Worm (Caenorhabditis elegans) whole organism, L2 larva: ENCODE data around the gene T16G1.6.
"Not testable (repeated sequence)": the region's sequence is repeated elsewhere in the genome, so short reads cannot be mapped to it uniquely, and the experiment has no call there.

Experiments
- C34F6.9 ChIP-seq: fragments of 150-350 bp; optimal IDR thresholded peaks from 2 replicates; lab custom pipeline; 2014; ENCODE audit warnings: missing biosample characterization, missing genetic modification characterization
- F13H6.1 ChIP-seq: sonication (generic microtip); optimal IDR thresholded peaks from 2 replicates; lab custom pipeline; 2016; ENCODE audit warnings: missing genetic modification characterization, missing compliant biosample characterization
- Y55F3AM.14 ChIP-seq: fragments of 200-800 bp; sonication (Bioruptor generic); optimal IDR thresholded peaks from 2 replicates; lab custom pipeline; 2018; ENCODE audit warnings: mild to moderate bottlenecking, missing genetic modification characterization, missing compliant biosample characterization
- ZK546.5 ChIP-seq: sonication (generic microtip); optimal IDR thresholded peaks from 2 replicates; lab custom pipeline; 2017; ENCODE audit warnings: missing biosample characterization, missing genetic modification characterization
- alr-1 ChIP-seq: fragments of 150-350 bp; optimal IDR thresholded peaks from 2 replicates; lab custom pipeline; 2014; ENCODE audit warnings: missing biosample characterization, missing genetic modification characterization
- ama-1 ChIP-seq: fragments of 150-350 bp; optimal IDR thresholded peaks from 2 replicates; lab custom pipeline; 2018; ENCODE audit warnings: inconsistent platforms
- ceh-16 ChIP-seq: fragments of 150-350 bp; optimal IDR thresholded peaks from 2 replicates; lab custom pipeline; 2014; ENCODE audit warnings: missing biosample characterization, missing genetic modification characterization
- ceh-82 ChIP-seq: fragments of 150-350 bp; optimal IDR thresholded peaks from 2 replicates; lab custom pipeline; 2014; ENCODE audit warnings: missing biosample characterization, missing genetic modification characterization
- crh-2 ChIP-seq: sonication (generic microtip); optimal IDR thresholded peaks from 2 replicates; lab custom pipeline; 2017; ENCODE audit warnings: missing biosample characterization, missing genetic modification characterization
- egl-27 ChIP-seq: sonication (generic microtip); optimal IDR thresholded peaks from 3 replicates; lab custom pipeline; 2017; ENCODE audit warnings: missing biosample characterization, missing genetic modification reagents, missing genetic modification characterization
- elt-1 ChIP-seq: fragments of 150-350 bp; optimal IDR thresholded peaks from 2 replicates; lab custom pipeline; 2014; ENCODE audit warnings: missing biosample characterization, missing genetic modification characterization
- fos-1 ChIP-seq: fragments of 150-350 bp; optimal IDR thresholded peaks from 2 replicates; lab custom pipeline; 2014; ENCODE audit warnings: missing biosample characterization, missing genetic modification characterization
- gmeb-1 ChIP-seq: fragments of 150-350 bp; optimal IDR thresholded peaks from 2 replicates; lab custom pipeline; 2014; ENCODE audit warnings: missing biosample characterization, missing genetic modification characterization
- lin-11 ChIP-seq: fragments of 150-350 bp; sonication (generic microtip); optimal IDR thresholded peaks from 2 replicates; lab custom pipeline; 2014; ENCODE audit warnings: missing biosample characterization, missing genetic modification characterization, inconsistent platforms, mixed read lengths
- lin-39 ChIP-seq: fragments of 150-350 bp; optimal IDR thresholded peaks from 2 replicates; lab custom pipeline; 2014; ENCODE audit warnings: missing biosample characterization, missing genetic modification reagents, missing genetic modification characterization
- lsy-2 ChIP-seq, 2 experiments: fragments of 150-350 bp in 1 of 2; sonication (generic microtip) in 1 of 2; optimal IDR thresholded peaks; 2 replicates each; lab custom pipeline; 2014 to 2017; ENCODE audit warnings: missing biosample characterization in 2 of 2, missing genetic modification characterization in 2 of 2
- mbf-1 ChIP-seq: sonication (generic microtip); optimal IDR thresholded peaks from 2 replicates; lab custom pipeline; 2017; ENCODE audit warnings: missing biosample characterization, missing genetic modification characterization
- mdl-1 ChIP-seq, 2 experiments: fragments of 150-350 bp in 1 of 2; sonication (generic microtip) in 1 of 2; optimal IDR thresholded peaks; 2 replicates each; lab custom pipeline; 2017; ENCODE audit warnings: missing biosample characterization in 2 of 2, missing genetic modification characterization in 2 of 2
- nhr-11 ChIP-seq: fragments of 150-350 bp; optimal IDR thresholded peaks from 2 replicates; lab custom pipeline; 2014; ENCODE audit warnings: missing biosample characterization, missing genetic modification characterization
- nhr-12 ChIP-seq: fragments of 150-350 bp; optimal IDR thresholded peaks from 2 replicates; lab custom pipeline; 2014; ENCODE audit warnings: missing biosample characterization, missing genetic modification characterization
- nhr-129 ChIP-seq: fragments of 150-350 bp; optimal IDR thresholded peaks from 2 replicates; lab custom pipeline; 2014; ENCODE audit warnings: missing biosample characterization, missing genetic modification characterization
- nhr-21 ChIP-seq: fragments of 150-350 bp; optimal IDR thresholded peaks from 2 replicates; lab custom pipeline; 2014; ENCODE audit warnings: missing biosample characterization, missing genetic modification characterization
- nhr-237 ChIP-seq: fragments of 150-350 bp; optimal IDR thresholded peaks from 2 replicates; lab custom pipeline; 2014; ENCODE audit warnings: missing biosample characterization, missing genetic modification characterization
- nhr-25 ChIP-seq: fragments of 150-350 bp; sonication (generic microtip); optimal IDR thresholded peaks from 3 replicates; lab custom pipeline; 2014; ENCODE audit warnings: missing biosample characterization, missing genetic modification characterization
- nhr-6 ChIP-seq: fragments of 150-350 bp; optimal IDR thresholded peaks from 2 replicates; lab custom pipeline; 2014; ENCODE audit warnings: missing biosample characterization, missing genetic modification characterization
- peb-1 ChIP-seq: fragments of 150-350 bp; optimal IDR thresholded peaks from 2 replicates; lab custom pipeline; 2014; ENCODE audit warnings: missing biosample characterization, missing genetic modification characterization
- sem-4 ChIP-seq: fragments of 150-350 bp; optimal IDR thresholded peaks from 2 replicates; lab custom pipeline; 2014; ENCODE audit warnings: missing biosample characterization, missing genetic modification reagents, missing genetic modification characterization
- sma-3 ChIP-seq: sonication (generic microtip); optimal IDR thresholded peaks from 2 replicates; lab custom pipeline; 2016; ENCODE audit warnings: missing genetic modification reagents, missing genetic modification characterization, missing compliant biosample characterization
- sma-9 ChIP-seq, 2 experiments: fragments of 150-350 bp in 1 of 2; sonication (generic microtip) in 1 of 2; optimal IDR thresholded peaks; 2 replicates each; lab custom pipeline; 2014 to 2016; ENCODE audit warnings: missing genetic modification characterization in 2 of 2, mild to moderate bottlenecking in 1 of 2, missing biosample characterization in 1 of 2, missing compliant biosample characterization in 1 of 2, missing genetic modification reagents in 1 of 2, moderate library complexity in 1 of 2
- unc-39 ChIP-seq: fragments of 150-350 bp; optimal IDR thresholded peaks from 2 replicates; lab custom pipeline; 2014; ENCODE audit warnings: missing biosample characterization, missing genetic modification characterization
- unc-55 ChIP-seq: fragments of 150-350 bp; sonication (generic microtip); optimal IDR thresholded peaks from 3 replicates; lab custom pipeline; 2014; ENCODE audit warnings: missing biosample characterization, missing genetic modification reagents, missing genetic modification characterization
- unc-62 ChIP-seq: fragments of 150-350 bp; optimal IDR thresholded peaks from 2 replicates; lab custom pipeline; 2014; ENCODE audit warnings: missing biosample characterization, missing genetic modification reagents, missing genetic modification characterization
- ztf-1 ChIP-seq: fragments of 200-800 bp; sonication (Bioruptor generic); conservative IDR thresholded peaks from 2 replicates; pipeline ENCODE4 v1.3.6; 2022; ENCODE audit warnings: missing genetic modification characterization, missing compliant biosample characterization
- ztf-11 ChIP-seq: sonication (generic microtip); optimal IDR thresholded peaks from 2 replicates; lab custom pipeline; 2017; ENCODE audit warnings: missing biosample characterization, missing genetic modification characterization
- ztf-4 ChIP-seq: fragments of 150-350 bp; optimal IDR thresholded peaks from 2 replicates; lab custom pipeline; 2014; ENCODE audit warnings: missing biosample characterization, missing genetic modification characterization

The T16G1.6 gene

ce11 chrV:12968555-12968954 is 31.6 kb upstream of the T16G1.6 start, which contains the start of gene lin-46:
Gene lin-46 (plus strand): TSS chrV:12968855.
- TF ChIP-seq fos-1 (tag; lab: Kevin White, UChicago) (no peak), nhr-237 (tag; lab: Kevin White, UChicago) (no peak), elt-1 (tag; lab: Kevin White, UChicago) (no peak), ceh-82 (tag; lab: Kevin White, UChicago) (no peak), crh-2 (no peak), nhr-12 (no peak), peb-1 (no peak)

- TF ChIP-seq sem-4: peak; percentile 2
- TF ChIP-seq crh-2: peak; percentile 41
- TF ChIP-seq nhr-25 (tag; lab: Kevin White, UChicago): peak; percentile 27
- TF ChIP-seq lsy-2 (tag; optimal IDR thresholded peaks at IDR 0.05; lab: Kevin White, UChicago): peak; percentile 56 to 94
- peak; percentile 3 for TF ChIP-seq fos-1 (tag; lab: Kevin White, UChicago)
- TF ChIP-seq F13H6.1 (tag; lab: Kevin White, UChicago): peak; percentile 68
- peak; percentile 46 for TF ChIP-seq unc-55 (GFP tag; lab: Kevin White, UChicago)
- peak; percentile 32 for TF ChIP-seq lin-11 (tag; lab: Kevin White, UChicago)
- peak; percentile 91 for TF ChIP-seq sma-3 (GFP tag; lab: Kevin White, UChicago)
- peak; percentile 55 for TF ChIP-seq sma-9 (GFP tag; optimal IDR thresholded peaks at IDR 0.05; lab: Kevin White, UChicago)
- not testable (repeated sequence) for TF ChIP-seq sma-9 (tag; optimal IDR thresholded peaks at IDR 0.05; lab: Kevin White, UChicago)
- TF ChIP-seq C34F6.9: peak; percentile 64
- TF ChIP-seq nhr-129 (tag; lab: Kevin White, UChicago): peak; percentile 60
- peak; percentile 30 for TF ChIP-seq nhr-21 (tag; lab: Kevin White, UChicago)
- peak; percentile 73 for TF ChIP-seq Y55F3AM.14 (GFP tag; lab: Kevin White, UChicago)
- peak; percentile 39 for TF ChIP-seq gmeb-1 (tag; lab: Kevin White, UChicago)
Measured at ce11 chrV:12967925-12968327, 31.0 kb upstream of the T16G1.6 start, which contains the start of gene R186.8. Gene R186.8 (minus strand): TSS chrV:12967982.

DNA sequence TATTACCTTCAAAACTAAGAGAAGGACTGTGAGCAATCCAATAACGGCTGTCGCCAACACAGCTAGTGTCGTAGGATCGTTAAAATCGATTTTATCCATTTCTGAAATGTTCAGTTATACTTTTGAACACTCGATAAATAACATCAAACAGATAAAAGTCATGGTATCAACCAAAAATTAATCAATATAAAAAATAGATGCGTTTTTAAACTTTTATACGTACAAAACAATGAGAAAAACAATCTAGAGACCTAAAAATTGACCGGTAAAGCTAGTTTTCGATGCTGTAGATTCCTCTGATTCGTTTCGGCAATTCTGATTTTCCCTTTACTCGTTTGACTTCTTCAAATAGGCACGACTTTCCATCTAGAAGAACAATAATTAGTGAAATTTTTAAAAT is 30.1 kb upstream of the T16G1.6 start, which contains the start of gene R186.3:
R186.3 (minus strand) TSS at position 101 of the 400 bp plus-strand sequence.
- TF ChIP-seq nhr-11 (no peak), C34F6.9 (no peak), peb-1 (no peak), nhr-21 (tag; lab: Kevin White, UChicago) (no peak), sma-9 (GFP tag; optimal IDR thresholded peaks at IDR 0.05; lab: Kevin White, UChicago) (no peak), sma-9 (tag; optimal IDR thresholded peaks at IDR 0.05; lab: Kevin White, UChicago) (no peak), F13H6.1 (tag; lab: Kevin White, UChicago) (no peak), mbf-1 (no peak), crh-2 (no peak), nhr-129 (tag; lab: Kevin White, UChicago) (no peak), ZK546.5 (tag; lab: Kevin White, UChicago) (no peak), sem-4 (no peak), unc-39 (no peak), ceh-16 (no peak), lin-39 (tag; lab: Kevin White, UChicago) (no peak)

- no peak for TF ChIP-seq sem-4
- no peak for TF ChIP-seq egl-27
- no peak for TF ChIP-seq ama-1 (lab: Kevin White, UChicago)
- TF ChIP-seq ztf-1 (GFP tag; lab: Robert Waterston, UW): no peak
- no peak for TF ChIP-seq mdl-1 (tag; optimal IDR thresholded peaks at IDR 0.05; lab: Kevin White, UChicago)
Measured at ce11 chrV:12964076-12964475, 27.1 kb upstream of the T16G1.6 start, which contains the start of gene srd-35. Gene srd-35 (plus strand): TSS chrV:12964376.

DNA sequence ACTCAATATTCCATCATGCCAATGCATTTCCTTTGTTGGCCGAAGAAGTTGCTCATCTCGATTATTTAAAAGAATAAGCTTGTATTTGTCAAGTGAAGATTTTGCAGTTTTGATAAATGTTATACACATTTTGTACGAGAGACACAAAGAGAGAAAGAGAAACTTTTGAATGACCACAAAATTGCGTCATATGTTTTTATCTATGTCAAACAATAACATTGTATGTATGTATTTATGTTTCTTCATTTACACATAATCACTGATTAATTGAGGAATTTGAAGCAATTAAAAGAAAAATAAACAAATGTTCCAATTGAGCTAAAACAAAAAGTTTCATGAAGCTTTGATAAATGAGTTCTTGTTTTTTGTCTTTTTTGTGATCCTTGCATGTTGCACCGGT is 26.2 kb upstream of the T16G1.6 start, which contains the start of gene hrg-9:
hrg-9 (minus strand) TSS at position 152 of the 400 bp plus-strand sequence.
- no peak for TF ChIP-seq ztf-4 (tag; lab: Kevin White, UChicago)
- no peak for TF ChIP-seq mdl-1 (tag; optimal IDR thresholded peaks at IDR 0.05; lab: Kevin White, UChicago)
- peak; percentile 3 for TF ChIP-seq crh-2
- TF ChIP-seq lsy-2 (tag; optimal IDR thresholded peaks at IDR 0.05; lab: Kevin White, UChicago): peak in 1 of 2 experiments; percentile 33
- TF ChIP-seq ceh-16: no peak
- TF ChIP-seq nhr-129 (tag; lab: Kevin White, UChicago): peak; percentile 96
- TF ChIP-seq nhr-25 (tag; lab: Kevin White, UChicago): peak; percentile 34
- TF ChIP-seq mbf-1: no peak
- no peak for TF ChIP-seq nhr-6 (tag; lab: Kevin White, UChicago)
- no peak for TF ChIP-seq sma-9 (GFP tag; optimal IDR thresholded peaks at IDR 0.05; lab: Kevin White, UChicago)
- TF ChIP-seq sma-9 (tag; optimal IDR thresholded peaks at IDR 0.05; lab: Kevin White, UChicago): no peak
- TF ChIP-seq ZK546.5 (tag; lab: Kevin White, UChicago): no peak
- TF ChIP-seq Y55F3AM.14 (GFP tag; lab: Kevin White, UChicago): no peak
- no peak for TF ChIP-seq nhr-12
- TF ChIP-seq sma-3 (GFP tag; lab: Kevin White, UChicago): no peak
- TF ChIP-seq ztf-1 (GFP tag; lab: Robert Waterston, UW): no peak
- TF ChIP-seq ama-1 (lab: Kevin White, UChicago): no peak
- TF ChIP-seq gmeb-1 (tag; lab: Kevin White, UChicago): no peak
- no peak for TF ChIP-seq lin-11 (tag; lab: Kevin White, UChicago)
- no peak for TF ChIP-seq C34F6.9
- no peak for TF ChIP-seq unc-55 (GFP tag; lab: Kevin White, UChicago)
- no peak for TF ChIP-seq nhr-21 (tag; lab: Kevin White, UChicago)
- TF ChIP-seq alr-1 (tag; lab: Kevin White, UChicago): no peak
- peak; percentile 6 for TF ChIP-seq fos-1 (tag; lab: Kevin White, UChicago)
- TF ChIP-seq ztf-11 (tag; lab: Kevin White, UChicago): no peak
- no peak for TF ChIP-seq unc-62 (GFP tag; lab: Kevin White, UChicago)
